Worm (Caenorhabditis elegans) whole organism, L2 larva: ENCODE data around the gene hpr-9.
A peak's percentile ranks its signal among the peaks of the same experiment; 100 is the strongest.

ENCODE experiments used
- C34F6.9 ChIP-seq: fragments of 150-350 bp; optimal IDR thresholded peaks from 2 replicates; lab custom pipeline; 2014; ENCODE audit warnings: missing biosample characterization, missing genetic modification characterization
- F13H6.1 ChIP-seq: sonication (generic microtip); optimal IDR thresholded peaks from 2 replicates; lab custom pipeline; 2016; ENCODE audit warnings: missing genetic modification characterization, missing compliant biosample characterization
- R02D3.7 ChIP-seq: fragments of 150-350 bp; optimal IDR thresholded peaks from 2 replicates; lab custom pipeline; 2014; ENCODE audit warnings: missing biosample characterization, missing genetic modification characterization
- Y55F3AM.14 ChIP-seq: fragments of 200-800 bp; sonication (Bioruptor generic); optimal IDR thresholded peaks from 2 replicates; lab custom pipeline; 2018; ENCODE audit warnings: mild to moderate bottlenecking, missing genetic modification characterization, missing compliant biosample characterization
- ama-1 ChIP-seq: fragments of 150-350 bp; optimal IDR thresholded peaks from 2 replicates; lab custom pipeline; 2018; ENCODE audit warnings: inconsistent platforms
- blmp-1 ChIP-seq: sonication (generic microtip); optimal IDR thresholded peaks from 2 replicates; lab custom pipeline; 2017; ENCODE audit warnings: missing genetic modification characterization, mild to moderate bottlenecking, missing compliant biosample characterization, antibody characterized with exemption, moderate library complexity; ENCODE audit not compliant: insufficient read depth
- ceh-16 ChIP-seq: fragments of 150-350 bp; optimal IDR thresholded peaks from 2 replicates; lab custom pipeline; 2014; ENCODE audit warnings: missing biosample characterization, missing genetic modification characterization
- crh-2 ChIP-seq: sonication (generic microtip); optimal IDR thresholded peaks from 2 replicates; lab custom pipeline; 2017; ENCODE audit warnings: missing biosample characterization, missing genetic modification characterization
- egl-27 ChIP-seq: sonication (generic microtip); optimal IDR thresholded peaks from 3 replicates; lab custom pipeline; 2017; ENCODE audit warnings: missing biosample characterization, missing genetic modification reagents, missing genetic modification characterization
- elt-3 ChIP-seq: sonication (generic microtip); optimal IDR thresholded peaks from 2 replicates; lab custom pipeline; 2017; ENCODE audit warnings: missing biosample characterization, missing genetic modification characterization
- fos-1 ChIP-seq: fragments of 150-350 bp; optimal IDR thresholded peaks from 2 replicates; lab custom pipeline; 2014; ENCODE audit warnings: missing biosample characterization, missing genetic modification characterization
- gmeb-1 ChIP-seq: fragments of 150-350 bp; optimal IDR thresholded peaks from 2 replicates; lab custom pipeline; 2014; ENCODE audit warnings: missing biosample characterization, missing genetic modification characterization
- lin-11 ChIP-seq: fragments of 150-350 bp; sonication (generic microtip); optimal IDR thresholded peaks from 2 replicates; lab custom pipeline; 2014; ENCODE audit warnings: missing biosample characterization, missing genetic modification characterization, inconsistent platforms, mixed read lengths
- lin-13 ChIP-seq: fragments of 150-350 bp; optimal IDR thresholded peaks from 2 replicates; lab custom pipeline; 2014; ENCODE audit warnings: missing biosample characterization, missing genetic modification reagents, missing genetic modification characterization
- lin-39 ChIP-seq: fragments of 150-350 bp; optimal IDR thresholded peaks from 2 replicates; lab custom pipeline; 2014; ENCODE audit warnings: missing biosample characterization, missing genetic modification reagents, missing genetic modification characterization
- lsy-2 ChIP-seq, 2 experiments: fragments of 150-350 bp in 1 of 2; sonication (generic microtip) in 1 of 2; optimal IDR thresholded peaks; 2 replicates each; lab custom pipeline; 2014 to 2017; ENCODE audit warnings: missing biosample characterization in 2 of 2, missing genetic modification characterization in 2 of 2
- mab-5 ChIP-seq: fragments of 150-350 bp; optimal IDR thresholded peaks from 2 replicates; lab custom pipeline; 2014; ENCODE audit warnings: missing biosample characterization, missing genetic modification characterization
- mbf-1 ChIP-seq: sonication (generic microtip); optimal IDR thresholded peaks from 2 replicates; lab custom pipeline; 2017; ENCODE audit warnings: missing biosample characterization, missing genetic modification characterization
- mdl-1 ChIP-seq, 2 experiments: fragments of 150-350 bp in 1 of 2; sonication (generic microtip) in 1 of 2; optimal IDR thresholded peaks; 2 replicates each; lab custom pipeline; 2017; ENCODE audit warnings: missing biosample characterization in 2 of 2, missing genetic modification characterization in 2 of 2
- nhr-10 ChIP-seq: sonication (generic microtip); optimal IDR thresholded peaks from 2 replicates; lab custom pipeline; 2017; ENCODE audit warnings: missing biosample characterization, missing genetic modification characterization
- nhr-12 ChIP-seq: fragments of 150-350 bp; optimal IDR thresholded peaks from 2 replicates; lab custom pipeline; 2014; ENCODE audit warnings: missing biosample characterization, missing genetic modification characterization
- nhr-129 ChIP-seq: fragments of 150-350 bp; optimal IDR thresholded peaks from 2 replicates; lab custom pipeline; 2014; ENCODE audit warnings: missing biosample characterization, missing genetic modification characterization
- nhr-21 ChIP-seq: fragments of 150-350 bp; optimal IDR thresholded peaks from 2 replicates; lab custom pipeline; 2014; ENCODE audit warnings: missing biosample characterization, missing genetic modification characterization
- nhr-237 ChIP-seq: fragments of 150-350 bp; optimal IDR thresholded peaks from 2 replicates; lab custom pipeline; 2014; ENCODE audit warnings: missing biosample characterization, missing genetic modification characterization
- nhr-25 ChIP-seq: fragments of 150-350 bp; sonication (generic microtip); optimal IDR thresholded peaks from 3 replicates; lab custom pipeline; 2014; ENCODE audit warnings: missing biosample characterization, missing genetic modification characterization
- nhr-77 ChIP-seq: fragments of 150-350 bp; optimal IDR thresholded peaks from 2 replicates; lab custom pipeline; 2014; ENCODE audit warnings: missing biosample characterization, missing genetic modification characterization
- peb-1 ChIP-seq: fragments of 150-350 bp; optimal IDR thresholded peaks from 2 replicates; lab custom pipeline; 2014; ENCODE audit warnings: missing biosample characterization, missing genetic modification characterization
- sem-4 ChIP-seq: fragments of 150-350 bp; optimal IDR thresholded peaks from 2 replicates; lab custom pipeline; 2014; ENCODE audit warnings: missing biosample characterization, missing genetic modification reagents, missing genetic modification characterization
- skn-1 ChIP-seq: sonication (generic microtip); optimal IDR thresholded peaks from 2 replicates; lab custom pipeline; 2017; ENCODE audit warnings: missing biosample characterization, missing genetic modification characterization
- sma-3 ChIP-seq: sonication (generic microtip); optimal IDR thresholded peaks from 2 replicates; lab custom pipeline; 2016; ENCODE audit warnings: missing genetic modification reagents, missing genetic modification characterization, missing compliant biosample characterization
- sma-9 ChIP-seq, 2 experiments: fragments of 150-350 bp in 1 of 2; sonication (generic microtip) in 1 of 2; optimal IDR thresholded peaks; 2 replicates each; lab custom pipeline; 2014 to 2016; ENCODE audit warnings: missing genetic modification characterization in 2 of 2, mild to moderate bottlenecking in 1 of 2, missing biosample characterization in 1 of 2, missing compliant biosample characterization in 1 of 2, missing genetic modification reagents in 1 of 2, moderate library complexity in 1 of 2
- snpc-4 ChIP-seq: fragments of 150-350 bp; optimal IDR thresholded peaks from 2 replicates; lab custom pipeline; 2014; ENCODE audit warnings: missing biosample characterization, missing genetic modification characterization
- unc-55 ChIP-seq: fragments of 150-350 bp; sonication (generic microtip); optimal IDR thresholded peaks from 3 replicates; lab custom pipeline; 2014; ENCODE audit warnings: missing biosample characterization, missing genetic modification reagents, missing genetic modification characterization
- ztf-11 ChIP-seq: sonication (generic microtip); optimal IDR thresholded peaks from 2 replicates; lab custom pipeline; 2017; ENCODE audit warnings: missing biosample characterization, missing genetic modification characterization
- ztf-4 ChIP-seq: fragments of 150-350 bp; optimal IDR thresholded peaks from 2 replicates; lab custom pipeline; 2014; ENCODE audit warnings: missing biosample characterization, missing genetic modification characterization

The hpr-9 gene

ce11 chrIII:10621208-10621607, at the start of gene hpr-9, which contains the start of gene lron-10:
hpr-9 (plus strand) TSS chrIII:10621551.
lron-10 (minus strand) TSS chrIII:10621369.
- TF ChIP-seq snpc-4 (tag; lab: Kevin White, UChicago): peak; percentile 50
- TF ChIP-seq Y55F3AM.14 (GFP tag; lab: Kevin White, UChicago): peak; percentile 70
- TF ChIP-seq unc-55: peak; percentile 69
- TF ChIP-seq elt-3 (tag; lab: Kevin White, UChicago): no peak
- peak; percentile 70 for TF ChIP-seq fos-1
- peak; percentile 31 for TF ChIP-seq nhr-129 (tag; lab: Kevin White, UChicago)
- TF ChIP-seq crh-2: peak; percentile 73
- TF ChIP-seq F13H6.1: peak; percentile 75
- peak; percentile 81 for TF ChIP-seq sma-9 (GFP tag; optimal IDR thresholded peaks at IDR 0.05; lab: Kevin White, UChicago)
- TF ChIP-seq sma-9 (tag; optimal IDR thresholded peaks at IDR 0.05; lab: Kevin White, UChicago): no peak
- TF ChIP-seq ztf-4 (tag; lab: Kevin White, UChicago): peak; percentile 37
- TF ChIP-seq nhr-77 (tag; lab: Kevin White, UChicago): no peak
- peak; percentile 46 for TF ChIP-seq blmp-1 (tag; lab: Kevin White, UChicago)
- peak; percentile 79 for TF ChIP-seq sem-4 (tag; lab: Kevin White, UChicago)
- TF ChIP-seq nhr-12 (tag; lab: Kevin White, UChicago): no peak
- no peak for TF ChIP-seq ceh-16
- peak; percentile 28 for TF ChIP-seq lin-11 (tag; lab: Kevin White, UChicago)
- TF ChIP-seq nhr-21: peak; percentile 89
- TF ChIP-seq mdl-1 (tag; optimal IDR thresholded peaks at IDR 0.05; lab: Kevin White, UChicago): peak in 1 of 2 experiments; percentile 1
- TF ChIP-seq nhr-10 (tag; lab: Kevin White, UChicago): no peak
- TF ChIP-seq ztf-11 (tag; lab: Kevin White, UChicago): no peak
- peak; percentile 93 for TF ChIP-seq sma-3 (GFP tag; lab: Kevin White, UChicago)
- TF ChIP-seq egl-27 (tag; lab: Kevin White, UChicago): peak; percentile 70
- TF ChIP-seq nhr-25: peak; percentile 84
- peak; percentile 54 to 85 for TF ChIP-seq lsy-2 (tag; optimal IDR thresholded peaks at IDR 0.05; lab: Kevin White, UChicago)
- TF ChIP-seq C34F6.9 (tag; lab: Kevin White, UChicago): peak; percentile 69
- peak; percentile 68 for TF ChIP-seq lin-13
- peak; percentile 87 for TF ChIP-seq gmeb-1 (tag; lab: Kevin White, UChicago)
- TF ChIP-seq, all 48 proteins: peak for 21

ce11 chrIII:10575320-10575719, 46.0 kb upstream of the hpr-9 start, which contains the start of gene Y45F3A.4:
Y45F3A.4 (minus strand) TSS chrIII:10575420.
- TF ChIP-seq C34F6.9 (tag; lab: Kevin White, UChicago): no peak
- no peak for TF ChIP-seq lin-13
- no peak for TF ChIP-seq lin-39 (tag; lab: Kevin White, UChicago)
- TF ChIP-seq nhr-129 (tag; lab: Kevin White, UChicago): no peak
- TF ChIP-seq skn-1: no peak
- no peak for TF ChIP-seq mab-5 (tag; lab: Kevin White, UChicago)
- TF ChIP-seq lin-11 (tag; lab: Kevin White, UChicago): no peak
- TF ChIP-seq sem-4 (tag; lab: Kevin White, UChicago): no peak
- TF ChIP-seq nhr-237 (tag; lab: Kevin White, UChicago): no peak
- no peak for TF ChIP-seq crh-2
- no peak for TF ChIP-seq ama-1 (lab: Kevin White, UChicago)
- TF ChIP-seq peb-1: no peak
- no peak for TF ChIP-seq nhr-77 (tag; lab: Kevin White, UChicago)
- TF ChIP-seq nhr-12 (tag; lab: Kevin White, UChicago): no peak
- no peak for TF ChIP-seq Y55F3AM.14 (GFP tag; lab: Kevin White, UChicago)
- no peak for TF ChIP-seq mbf-1 (tag; lab: Kevin White, UChicago)
- TF ChIP-seq F13H6.1: no peak

DNA sequence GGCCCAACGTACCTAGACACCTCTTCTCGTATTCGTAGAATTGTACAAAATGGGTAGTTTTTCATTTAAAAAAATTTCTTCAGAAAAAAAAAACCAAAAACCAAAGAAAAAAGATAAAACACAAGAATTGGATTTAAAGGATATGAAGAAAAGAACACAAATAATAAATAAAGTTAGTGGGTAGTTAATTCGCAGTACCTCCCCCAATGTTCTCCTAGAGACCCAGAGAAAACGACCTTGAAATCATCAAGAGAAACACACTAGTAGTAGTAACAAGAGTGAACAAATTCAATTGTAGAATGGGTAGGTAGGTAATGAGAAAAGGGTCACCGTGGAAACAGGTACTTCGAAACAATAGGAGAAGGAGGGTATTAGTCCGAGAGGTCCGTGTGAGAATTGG, 43.6 kb upstream of the hpr-9 start:
- peak in 1 of 2 experiments; percentile 23 for TF ChIP-seq lsy-2 (tag; optimal IDR thresholded peaks at IDR 0.05; lab: Kevin White, UChicago)
- no peak for TF ChIP-seq R02D3.7 (tag; lab: Kevin White, UChicago)

DNA sequence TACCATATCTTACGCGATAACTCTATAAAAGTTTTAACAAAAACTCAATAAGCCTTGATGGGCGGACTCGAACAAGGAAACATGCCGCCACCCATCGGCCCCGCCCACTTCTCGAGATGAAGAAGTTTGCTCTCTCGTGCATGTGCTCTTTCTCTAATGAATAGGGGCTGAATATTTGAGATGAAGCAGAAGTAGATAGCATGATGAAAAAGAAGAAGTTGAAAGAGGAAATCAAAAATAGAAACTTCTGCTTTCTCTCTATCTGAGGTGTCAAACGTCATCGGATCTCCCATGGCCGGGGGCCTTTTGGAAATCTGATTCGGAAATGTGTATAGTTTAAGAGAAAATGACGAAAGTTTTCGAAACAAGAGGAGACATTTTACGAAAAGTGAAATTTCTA, 42.5 kb upstream of the hpr-9 start:
- peak in 1 of 2 experiments; percentile 8 for TF ChIP-seq lsy-2 (tag; optimal IDR thresholded peaks at IDR 0.05; lab: Kevin White, UChicago)
- no peak for TF ChIP-seq fos-1
- no peak for TF ChIP-seq ceh-16
